Worm (Caenorhabditis elegans) whole organism, late embryonic: Measurements from ENCODE around the gene sri-18.

Experiments used
- ceh-48 ChIP-seq: sonication (generic microtip); optimal IDR thresholded peaks from 2 replicates; lab custom pipeline; 2016; ENCODE audit warnings: missing genetic modification characterization, inconsistent platforms, missing compliant biosample characterization
- fkh-6 ChIP-seq: sonication (generic microtip); optimal IDR thresholded peaks from 2 replicates; lab custom pipeline; 2016; ENCODE audit warnings: missing genetic modification characterization, missing compliant biosample characterization

- TF ChIP-seq fkh-6 (no peak), ceh-48 (tag; lab: Kevin White, UChicago) (no peak)
Measured at ce11 chrV:10281374-10281773, 21.0 kb upstream of the sri-18 start, which contains the start of gene lys-2.
